Fruit fly (Drosophila melanogaster) S2 (cell line): ENCODE data around the gene Gr64d.

Experiments used
- CG8478 ChIP-seq: fragments of >200 bp; optimal IDR thresholded peaks from 2 replicates; lab custom pipeline; 2018
- CTCF ChIP-seq, 2 experiments: fragments of >200 bp; optimal IDR thresholded peaks; 2 replicates each; lab custom pipeline; 2018

DNA sequence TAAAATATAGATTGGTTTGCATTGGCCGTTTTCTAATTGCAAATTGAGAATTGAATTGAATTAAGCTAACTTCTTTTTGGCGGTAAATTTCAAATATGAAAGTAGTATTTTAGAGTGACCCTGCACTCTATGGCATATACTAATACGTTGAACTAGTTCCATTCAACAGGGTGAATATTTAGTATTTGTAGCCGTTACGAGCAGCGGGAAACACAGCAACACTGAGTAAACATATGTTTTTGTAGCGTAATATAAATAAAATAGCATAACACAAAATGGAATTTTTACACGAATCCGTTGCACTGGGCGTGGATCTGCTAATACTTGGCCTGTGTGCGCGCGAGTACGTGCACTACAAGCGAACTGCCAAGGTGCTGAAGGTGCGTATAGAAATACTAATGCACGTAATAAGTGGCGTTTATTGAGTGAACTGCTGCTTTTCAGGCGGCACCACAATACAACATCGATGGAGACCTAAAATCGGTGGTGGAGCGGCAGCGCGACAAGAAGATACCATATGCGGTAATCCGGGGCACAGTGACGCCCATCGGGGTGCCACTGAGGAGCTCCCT, 10.5 kb upstream of the Gr64d start, which contains the start of gene Mul1:
- no peak for TF ChIP-seq CTCF (optimal IDR thresholded peaks at IDR 0.05; lab: Kevin White, UChicago)
- no peak for TF ChIP-seq CG8478 (lab: Kevin White, UChicago)
